Worm (Caenorhabditis elegans): ENCODE data around the gene F55A11.4.

- no peak for TF ChIP-seq dmd-4 (tag; optimal IDR thresholded peaks at IDR 0.05; ENCODE audit: borderline replicate concordance)
- TF ChIP-seq hlh-15 (tag; optimal IDR thresholded peaks at IDR 0.05): no peak
- TF ChIP-seq che-1 (tag; optimal IDR thresholded peaks at IDR 0.05): no peak
Measured at ce11 chrV:11794172-11794571, 23.9 kb downstream of the F55A11.4 start.

Data from whole organism, late embryonic.